Worm (Caenorhabditis elegans): ENCODE measurements around the gene ttbk-7.

DNA sequence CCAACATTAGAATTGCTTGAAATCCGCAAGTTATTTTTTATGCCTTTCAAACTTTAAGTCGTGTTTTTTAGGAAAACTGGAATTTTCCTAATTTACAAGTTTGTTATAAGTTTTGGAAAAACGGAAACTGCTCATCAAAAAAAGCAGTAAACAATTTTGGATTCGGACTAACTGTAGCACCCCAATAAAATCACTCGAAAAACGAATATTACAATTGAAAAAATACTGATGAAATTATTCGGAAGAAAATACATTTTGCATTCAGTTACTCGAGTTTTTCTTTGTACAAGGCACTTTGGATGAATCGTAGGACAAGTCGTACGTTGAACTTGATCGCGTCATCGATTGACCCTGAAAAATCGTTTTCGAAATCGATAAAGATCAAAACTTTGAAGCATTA is 13.3 kb downstream of the ttbk-7 start:
- TF ChIP-seq F49E8.2 (tag; optimal IDR thresholded peaks at IDR 0.05; ENCODE audit: borderline replicate concordance): no peak
- TF ChIP-seq fkh-10 (GFP tag; optimal IDR thresholded peaks at IDR 0.05): no peak
- TF ChIP-seq nhr-77 (tag; optimal IDR thresholded peaks at IDR 0.05): no peak
